Worm (Caenorhabditis elegans) whole organism, midembryonic: ENCODE results near the gene nsy-1.

Source experiments
- T22C8.4 ChIP-seq: fragments of 200-800 bp; sonication (Bioruptor generic); IDR thresholded peaks from 2 replicates; pipeline ENCODE4 v1.3.6; 2022; ENCODE audit warnings: missing genetic modification characterization, missing compliant biosample characterization
- cog-1 ChIP-seq: sonication (generic microtip); optimal IDR thresholded peaks from 2 replicates; lab custom pipeline; 2016; ENCODE audit warnings: missing genetic modification characterization, missing compliant biosample characterization
- flt-1 ChIP-seq: fragments of 200-800 bp; sonication (Bioruptor generic); IDR thresholded peaks from 2 replicates; pipeline ENCODE4 v1.3.6; 2022; ENCODE audit warnings: missing genetic modification characterization, missing compliant biosample characterization
- klf-2 ChIP-seq: fragments of 200-800 bp; sonication (Bioruptor generic); conservative IDR thresholded peaks from 2 replicates; pipeline ENCODE4 v1.3.6; 2022; ENCODE audit warnings: missing genetic modification reagents, missing genetic modification characterization, missing compliant biosample characterization
- med-1 ChIP-seq: sonication (generic microtip); optimal IDR thresholded peaks from 2 replicates; lab custom pipeline; 2017; ENCODE audit warnings: missing genetic modification characterization, mild to moderate bottlenecking, missing compliant biosample characterization, antibody characterized with exemption, missing genetic modification reagents; ENCODE audit not compliant: insufficient read depth
- ref-1 ChIP-seq: fragments of 200-800 bp; sonication (Bioruptor generic); conservative IDR thresholded peaks from 2 replicates; pipeline ENCODE4 v1.3.6; 2022; ENCODE audit warnings: missing genetic modification reagents, missing genetic modification characterization, missing compliant biosample characterization
- tab-1 ChIP-seq: fragments of 200-800 bp; sonication (Bioruptor generic); IDR thresholded peaks from 2 replicates; pipeline ENCODE4 v1.3.6; 2022; ENCODE audit warnings: missing genetic modification characterization, missing compliant biosample characterization
- ztf-23 ChIP-seq: fragments of 200-800 bp; sonication (Bioruptor generic); IDR thresholded peaks from 2 replicates; pipeline ENCODE4 v1.3.6; 2022; ENCODE audit warnings: missing genetic modification reagents, missing genetic modification characterization, missing compliant biosample characterization
- ztf-29 ChIP-seq: fragments of 200-800 bp; sonication (Bioruptor generic); IDR thresholded peaks from 2 replicates; pipeline ENCODE4 v1.3.6; 2022; ENCODE audit warnings: missing genetic modification reagents, missing genetic modification characterization, missing compliant biosample characterization

The nsy-1 gene

ce11 chrII:5016144-5016543 lies 6.4 kb upstream of the nsy-1 start:
- TF ChIP-seq cog-1 (tag; lab: Kevin White, UChicago) (no peak), T22C8.4 (GFP tag; lab: Robert Waterston, UW) (no peak), ztf-23 (no peak), med-1 (no peak), ref-1 (no peak), tab-1 (GFP tag; lab: Robert Waterston, UW) (no peak), flt-1 (GFP tag; lab: Robert Waterston, UW) (no peak), ztf-29 (GFP tag; lab: Robert Waterston, UW) (no peak), klf-2 (no peak)

- TF ChIP-seq cog-1 (tag; lab: Kevin White, UChicago) (no peak), T22C8.4 (GFP tag; lab: Robert Waterston, UW) (no peak), ref-1 (no peak), ztf-29 (GFP tag; lab: Robert Waterston, UW) (0 out of 2 replicates have a peak, but pooled peaks have one; percentile 19)
These were observed 5.5 kb upstream of the nsy-1 start for ce11 chrII:5016977-5017585.

ce11 chrII:5018578-5018977 lies 4.0 kb upstream of the nsy-1 start:
- TF ChIP-seq tab-1 (GFP tag; lab: Robert Waterston, UW) (no peak), ztf-23 (no peak), ref-1 (no peak), ztf-29 (GFP tag; lab: Robert Waterston, UW) (no peak), med-1 (no peak), flt-1 (GFP tag; lab: Robert Waterston, UW) (no peak), cog-1 (tag; lab: Kevin White, UChicago) (no peak), klf-2 (no peak), T22C8.4 (GFP tag; lab: Robert Waterston, UW) (no peak)

- no peak for TF ChIP-seq med-1
- no peak for TF ChIP-seq T22C8.4 (GFP tag; lab: Robert Waterston, UW)
- no peak for TF ChIP-seq flt-1 (GFP tag; lab: Robert Waterston, UW)
- no peak for TF ChIP-seq ztf-23
- no peak for TF ChIP-seq tab-1 (GFP tag; lab: Robert Waterston, UW)
- TF ChIP-seq klf-2: no peak
- TF ChIP-seq ztf-29 (GFP tag; lab: Robert Waterston, UW): no peak
- no peak for TF ChIP-seq ref-1
- no peak for TF ChIP-seq cog-1 (tag; lab: Kevin White, UChicago)
These were observed 3.0 kb upstream of the nsy-1 start for ce11 chrII:5019389-5020108.

ce11 chrII:5020513-5021081 lies 2.0 kb upstream of the nsy-1 start:
- no peak for TF ChIP-seq cog-1 (tag; lab: Kevin White, UChicago)
- TF ChIP-seq T22C8.4 (GFP tag; lab: Robert Waterston, UW): no peak
- TF ChIP-seq flt-1 (GFP tag; lab: Robert Waterston, UW): no peak
- no peak for TF ChIP-seq ztf-23
- no peak for TF ChIP-seq klf-2
- TF ChIP-seq ztf-29 (GFP tag; lab: Robert Waterston, UW): no peak
- TF ChIP-seq ref-1: no peak
- TF ChIP-seq tab-1 (GFP tag; lab: Robert Waterston, UW): no peak
- no peak for TF ChIP-seq med-1

- TF ChIP-seq flt-1 (GFP tag; lab: Robert Waterston, UW) (no peak), ref-1 (no peak), ztf-23 (no peak), tab-1 (GFP tag; lab: Robert Waterston, UW) (no peak), ztf-29 (GFP tag; lab: Robert Waterston, UW) (no peak), cog-1 (tag; lab: Kevin White, UChicago) (no peak), med-1 (no peak), klf-2 (no peak)
These were observed 1.0 kb upstream of the nsy-1 start for ce11 chrII:5021518-5021917.

ce11 chrII:5027952-5028351 lies 5.4 kb downstream of the nsy-1 start:
- TF ChIP-seq T22C8.4 (GFP tag; lab: Robert Waterston, UW) (no peak), flt-1 (GFP tag; lab: Robert Waterston, UW) (no peak)

ce11 chrII:5031612-5032011 lies 9.1 kb downstream of the nsy-1 start, which contains the start of gene wdr-83:
TSS of gene wdr-83 (minus strand) at chrII:5031712.
- no peak for TF ChIP-seq cog-1 (tag; lab: Kevin White, UChicago)
- no peak for TF ChIP-seq ztf-23
- TF ChIP-seq flt-1 (GFP tag; lab: Robert Waterston, UW): no peak
- TF ChIP-seq tab-1 (GFP tag; lab: Robert Waterston, UW): no peak
- TF ChIP-seq med-1: no peak
- TF ChIP-seq klf-2: no peak
- TF ChIP-seq ref-1: no peak
- no peak for TF ChIP-seq ztf-29 (GFP tag; lab: Robert Waterston, UW)
- TF ChIP-seq T22C8.4 (GFP tag; lab: Robert Waterston, UW): no peak

- peak; percentile 74 for TF ChIP-seq med-1
- peak; percentile 93 for TF ChIP-seq ztf-23
- peak; percentile 97 for TF ChIP-seq flt-1 (GFP tag; lab: Robert Waterston, UW)
- peak; percentile 95 for TF ChIP-seq T22C8.4 (GFP tag; lab: Robert Waterston, UW)
- peak; percentile 95 for TF ChIP-seq cog-1 (tag; lab: Kevin White, UChicago)
- peak; percentile 93 for TF ChIP-seq ref-1
- peak; percentile 89 for TF ChIP-seq klf-2
- peak; percentile 97 for TF ChIP-seq tab-1 (GFP tag; lab: Robert Waterston, UW)
- TF ChIP-seq ztf-29 (GFP tag; lab: Robert Waterston, UW): peak; percentile 99
These were observed 10.1 kb downstream of the nsy-1 start for ce11 chrII:5032669-5033068.

- TF ChIP-seq flt-1 (GFP tag; lab: Robert Waterston, UW) (no peak), tab-1 (GFP tag; lab: Robert Waterston, UW) (no peak), cog-1 (tag; lab: Kevin White, UChicago) (no peak), T22C8.4 (GFP tag; lab: Robert Waterston, UW) (no peak), ztf-29 (GFP tag; lab: Robert Waterston, UW) (no peak), ztf-23 (no peak), ref-1 (no peak), med-1 (no peak), klf-2 (no peak)
These were observed 11.4 kb downstream of the nsy-1 start, which contains the start of gene F33G12.3 for ce11 chrII:5033935-5034334. TSS of gene F33G12.3 (minus strand) at chrII:5034035.
